Fruit fly (Drosophila melanogaster) whole organism, embryonic: ENCODE results near the gene sip3.
A peak's percentile ranks its signal among the peaks of the same experiment; 100 is the strongest.

Experiments used
- CG1233 ChIP-seq: fragments of 200-800 bp; sonication (Bioruptor generic); optimal IDR thresholded peaks from 4 replicates; lab custom pipeline; 2018; ENCODE audit warnings: missing biosample characterization, mild to moderate bottlenecking, missing genetic modification characterization
- CG13287 ChIP-seq: fragments of 200-800 bp; sonication (Bioruptor generic); IDR thresholded peaks from 2 replicates; pipeline ENCODE4 v1.3.6; 2022; ENCODE audit warnings: missing biosample characterization, missing genetic modification characterization; ENCODE audit not compliant: partially characterized antibody
- CG15696 ChIP-seq: fragments of 200-800 bp; sonication (Bioruptor generic); optimal IDR thresholded peaks from 2 replicates; lab custom pipeline; 2019; ENCODE audit warnings: missing biosample characterization, mild to moderate bottlenecking, missing genetic modification characterization, moderate library complexity
- CG1602 ChIP-seq: fragments of 200-800 bp; sonication (Bioruptor generic); optimal IDR thresholded peaks from 3 replicates; lab custom pipeline; 2016; ENCODE audit warnings: missing biosample characterization, missing genetic modification characterization
- CG18619 ChIP-seq: fragments of 200-800 bp; sonication (Bioruptor generic); optimal IDR thresholded peaks from 3 replicates; lab custom pipeline; 2017; ENCODE audit warnings: missing biosample characterization, mild to moderate bottlenecking, missing genetic modification characterization
- CG2129 ChIP-seq: fragments of 200-800 bp; sonication (Bioruptor generic); IDR thresholded peaks from 2 replicates; pipeline ENCODE4 v1.3.6; 2022; ENCODE audit warnings: missing biosample characterization, missing genetic modification characterization; ENCODE audit not compliant: partially characterized antibody
- CG34376 ChIP-seq: fragments of 200-800 bp; sonication (Bioruptor generic); optimal IDR thresholded peaks from 2 replicates; lab custom pipeline; 2018; ENCODE audit warnings: missing biosample characterization, mild to moderate bottlenecking, missing genetic modification characterization
- CG3847 ChIP-seq: fragments of 200-800 bp; sonication (Bioruptor generic); IDR thresholded peaks from 2 replicates; pipeline ENCODE4 v1.3.6; 2022; ENCODE audit warnings: missing biosample characterization, missing genetic modification characterization
- CG4328 ChIP-seq: fragments of 200-800 bp; sonication (Bioruptor generic); optimal IDR thresholded peaks from 3 replicates; lab custom pipeline; 2017; ENCODE audit warnings: missing biosample characterization, missing genetic modification reagents, missing genetic modification characterization
- CG4820 ChIP-seq: fragments of 200-800 bp; sonication (Bioruptor generic); optimal IDR thresholded peaks from 3 replicates; lab custom pipeline; 2016; ENCODE audit warnings: missing biosample characterization, missing genetic modification characterization
- CG6683 ChIP-seq: fragments of 200-800 bp; sonication (Bioruptor generic); optimal IDR thresholded peaks from 2 replicates; lab custom pipeline; 2017; ENCODE audit warnings: missing biosample characterization, mild to moderate bottlenecking, missing genetic modification characterization, missing genetic modification reagents
- CG6765 ChIP-seq: fragments of 200-800 bp; sonication (Bioruptor generic); optimal IDR thresholded peaks from 3 replicates; lab custom pipeline; 2017; ENCODE audit warnings: missing biosample characterization, mild to moderate bottlenecking, missing genetic modification characterization
- CG6791 ChIP-seq: fragments of 200-800 bp; sonication (Bioruptor generic); IDR thresholded peaks from 3 replicates; pipeline ENCODE4 v1.3.6; 2022; ENCODE audit warnings: missing biosample characterization, missing genetic modification characterization; ENCODE audit not compliant: partially characterized antibody
- CG6813 ChIP-seq: fragments of 200-800 bp; sonication (Bioruptor generic); optimal IDR thresholded peaks from 2 replicates; lab custom pipeline; 2017; ENCODE audit warnings: missing biosample characterization, missing genetic modification characterization, mild to moderate bottlenecking, moderate library complexity, missing genetic modification reagents
- CG7372 ChIP-seq: fragments of 200-800 bp; sonication (Bioruptor generic); IDR thresholded peaks from 2 replicates; pipeline ENCODE4 v1.3.6; 2022; ENCODE audit warnings: missing biosample characterization, missing genetic modification characterization
- CG7839 ChIP-seq: fragments of 200-800 bp; sonication (Bioruptor generic); optimal IDR thresholded peaks from 3 replicates; lab custom pipeline; 2018; ENCODE audit warnings: missing biosample characterization, mild to moderate bottlenecking, missing genetic modification characterization, moderate library complexity
- CG7963 ChIP-seq: fragments of 200-800 bp; sonication (Bioruptor generic); IDR thresholded peaks from 3 replicates; pipeline ENCODE4 v1.3.6; 2022; ENCODE audit warnings: missing biosample characterization, missing genetic modification characterization; ENCODE audit not compliant: partially characterized antibody
- CG7987 ChIP-seq: fragments of 200-800 bp; sonication (Bioruptor generic); optimal IDR thresholded peaks from 2 replicates; lab custom pipeline; 2018; ENCODE audit warnings: missing biosample characterization, mild to moderate bottlenecking, missing genetic modification characterization, moderate library complexity
- Dad ChIP-seq: fragments of 200-800 bp; sonication (Bioruptor generic); optimal IDR thresholded peaks from 3 replicates; lab custom pipeline; 2016; ENCODE audit warnings: missing biosample characterization, missing genetic modification characterization
- Dip3 ChIP-seq: fragments of 200-800 bp; sonication (Bioruptor generic); optimal IDR thresholded peaks from 3 replicates; lab custom pipeline; 2016; ENCODE audit warnings: missing biosample characterization, missing genetic modification characterization
- Ets65A ChIP-seq: fragments of 200-800 bp; sonication (Bioruptor generic); peaks from one replicate; lab custom pipeline; 2016; ENCODE audit warnings: missing biosample characterization, missing genetic modification characterization
- Fer1 ChIP-seq: fragments of 200-800 bp; sonication (Bioruptor generic); optimal IDR thresholded peaks from 2 replicates; lab custom pipeline; 2017; ENCODE audit warnings: missing biosample characterization, mild to moderate bottlenecking, missing genetic modification characterization
- HLH4C ChIP-seq: fragments of 200-800 bp; sonication (Bioruptor generic); IDR thresholded peaks from 3 replicates; pipeline ENCODE4 v1.3.6; 2022; ENCODE audit warnings: missing biosample characterization, missing genetic modification characterization; ENCODE audit not compliant: partially characterized antibody
- MBD-R2 ChIP-seq: fragments of 200-800 bp; sonication (Bioruptor generic); IDR thresholded peaks from 2 replicates; pipeline ENCODE4 v1.3.6; 2022; ENCODE audit warnings: missing biosample characterization, missing genetic modification characterization
- Max ChIP-seq: fragments of 200-800 bp; sonication (Bioruptor generic); optimal IDR thresholded peaks from 2 replicates; lab custom pipeline; 2016; ENCODE audit warnings: missing biosample characterization, mild to moderate bottlenecking, missing genetic modification characterization
- Med ChIP-seq: fragments of 200-800 bp; sonication (Bioruptor generic); peaks from one replicate; lab custom pipeline; 2016; ENCODE audit warnings: missing biosample characterization, missing genetic modification characterization, mild to moderate bottlenecking, inconsistent platforms, moderate library complexity
- Sin3A ChIP-seq: fragments of >200 bp; optimal IDR thresholded peaks from 2 replicates; lab custom pipeline; 2018
- Trl ChIP-seq, 3 experiments: fragments of >200 bp in 2 of 3; fragments of 200-800 bp in 1 of 3; sonication (Bioruptor generic) in 1 of 3; optimal IDR thresholded peaks; 2 replicates in 1 of 3; 3 replicates in 2 of 3; lab custom pipeline; 2016 to 2017; ENCODE audit warnings: missing biosample characterization in 1 of 3, missing genetic modification characterization in 1 of 3
- br ChIP-seq: fragments of >200 bp; optimal IDR thresholded peaks from 2 replicates; lab custom pipeline; 2017
- cad ChIP-seq: fragments of >200 bp; optimal IDR thresholded peaks from 2 replicates; lab custom pipeline; 2017; ENCODE audit warnings: missing biosample characterization, missing genetic modification characterization
- cg ChIP-seq: fragments of 200-800 bp; sonication (Bioruptor generic); optimal IDR thresholded peaks from 3 replicates; lab custom pipeline; 2019; ENCODE audit warnings: missing biosample characterization, mild to moderate bottlenecking, missing genetic modification characterization, moderate library complexity
- da ChIP-seq: fragments of 200-800 bp; sonication (Bioruptor generic); optimal IDR thresholded peaks from 2 replicates; lab custom pipeline; 2016; ENCODE audit warnings: missing biosample characterization, missing genetic modification characterization
- danr ChIP-seq: fragments of 200-800 bp; sonication (Bioruptor generic); IDR thresholded peaks from 2 replicates; pipeline ENCODE4 v1.3.6; 2022; ENCODE audit warnings: missing biosample characterization, missing genetic modification characterization
- dpn ChIP-seq, 2 experiments: fragments of 200-800 bp; sonication (Bioruptor generic); optimal IDR thresholded peaks; 3 replicates each; lab custom pipeline; 2016; ENCODE audit warnings: missing biosample characterization in 2 of 2, missing genetic modification characterization in 2 of 2
- eve ChIP-seq, 2 experiments: fragments of >200 bp; optimal IDR thresholded peaks; 2 replicates each; lab custom pipeline; 2017; ENCODE audit warnings: missing biosample characterization in 2 of 2, missing genetic modification characterization in 2 of 2
- exex ChIP-seq: fragments of 200-800 bp; sonication (Bioruptor generic); optimal IDR thresholded peaks from 4 replicates; lab custom pipeline; 2018; ENCODE audit warnings: missing biosample characterization, mild to moderate bottlenecking, missing genetic modification characterization, moderate library complexity
- gce ChIP-seq: fragments of 200-800 bp; sonication (Bioruptor generic); IDR thresholded peaks from 3 replicates; pipeline ENCODE4 v1.3.6; 2022; ENCODE audit warnings: missing biosample characterization, missing genetic modification characterization
- hkb ChIP-seq, 2 experiments: fragments of 200-800 bp in 1 of 2; fragments of >200 bp in 1 of 2; sonication (Bioruptor generic) in 1 of 2; IDR thresholded peaks in 1 of 2; optimal IDR thresholded peaks in 1 of 2; 2 replicates each; pipeline versions ENCODE4 v1.3.6 to Lab custom; 2017 to 2022; ENCODE audit warnings: missing biosample characterization in 1 of 2, missing genetic modification characterization in 1 of 2
- mam ChIP-seq: fragments of 200-800 bp; sonication (Bioruptor generic); optimal IDR thresholded peaks from 3 replicates; lab custom pipeline; 2016; ENCODE audit warnings: missing biosample characterization, missing genetic modification characterization
- nerfin-1 ChIP-seq: fragments of 200-800 bp; sonication (Bioruptor generic); optimal IDR thresholded peaks from 3 replicates; lab custom pipeline; 2019; ENCODE audit warnings: missing biosample characterization, mild to moderate bottlenecking, missing genetic modification characterization, moderate library complexity
- nom ChIP-seq: fragments of 200-800 bp; sonication (Bioruptor generic); optimal IDR thresholded peaks from 2 replicates; lab custom pipeline; 2017; ENCODE audit warnings: missing biosample characterization, missing genetic modification characterization, mild to moderate bottlenecking, moderate library complexity, missing genetic modification reagents
- onecut ChIP-seq: fragments of 200-800 bp; sonication (Bioruptor generic); IDR thresholded peaks from 2 replicates; pipeline ENCODE4 v1.3.6; 2022; ENCODE audit warnings: missing biosample characterization, missing genetic modification characterization
- otp ChIP-seq: fragments of 200-800 bp; sonication (Bioruptor generic); IDR thresholded peaks from 3 replicates; pipeline ENCODE4, ENCODE4 v1.3.6; 2022; ENCODE audit warnings: missing biosample characterization, missing genetic modification characterization
- tin ChIP-seq: fragments of 200-800 bp; sonication (Bioruptor generic); optimal IDR thresholded peaks from 3 replicates; lab custom pipeline; 2016; ENCODE audit warnings: missing biosample characterization, missing genetic modification characterization
- zfh1 ChIP-seq: fragments of 200-800 bp; sonication (Bioruptor generic); IDR thresholded peaks from 3 replicates; pipeline ENCODE4 v1.3.6; 2022; ENCODE audit warnings: missing biosample characterization, missing genetic modification characterization
- zfh2 ChIP-seq: fragments of 200-800 bp; sonication (Bioruptor generic); optimal IDR thresholded peaks from 2 replicates; lab custom pipeline; 2016; ENCODE audit warnings: missing biosample characterization, missing genetic modification characterization

The sip3 gene

DNA sequence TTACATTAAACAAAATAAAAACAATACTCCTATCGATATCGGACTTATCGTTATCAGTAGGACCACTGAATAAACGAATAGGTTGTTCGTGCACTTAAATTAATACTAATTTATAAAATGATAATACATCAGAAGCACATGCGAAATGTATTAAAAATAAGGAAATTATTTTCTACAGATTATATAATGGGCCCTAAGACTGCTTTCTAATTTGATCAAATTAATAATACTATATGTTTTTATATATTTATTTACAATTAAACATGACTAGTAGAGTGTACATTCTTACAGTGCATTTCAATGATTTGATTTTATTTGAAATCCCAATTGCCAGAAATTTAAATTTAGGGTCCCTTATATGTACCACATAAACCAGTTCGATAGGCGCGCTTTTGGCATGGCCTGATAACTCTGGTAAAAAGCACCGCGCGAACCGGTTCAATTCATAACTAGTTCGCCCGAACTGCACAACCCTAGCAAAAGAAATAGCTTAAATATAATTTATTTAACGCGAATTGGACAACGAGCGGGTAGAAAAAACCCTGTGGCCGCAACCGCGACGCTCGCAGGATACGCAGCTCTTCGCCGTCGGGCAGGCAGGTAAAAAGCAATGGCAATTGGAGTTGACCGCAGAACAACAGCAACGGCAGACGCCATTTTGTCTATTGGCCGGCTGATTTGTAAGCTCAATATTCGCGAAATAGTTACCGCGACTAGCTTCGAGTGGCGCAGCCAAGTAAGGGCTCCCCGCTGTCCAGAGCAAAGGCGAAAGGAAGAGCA lies 4.8 kb downstream of the sip3 start, which contains the start of the genes CG2126 and faf (continued):
- TF ChIP-seq Ets65A (GFP tag; lab: Kevin White, UChicago) (peak; percentile 82), CG4328 (GFP tag; lab: Kevin White, UChicago) (peak; percentile 73), tin (GFP tag; lab: Kevin White, UChicago) (peak; percentile 82), HLH4C (GFP tag; lab: Robert Waterston, UW) (peak; percentile 62; the same call in 2 of the 3 replicates), br (lab: Kevin White, UChicago) (no peak), CG1233 (GFP tag; lab: Kevin White, UChicago) (peak; percentile 71), CG6683 (GFP tag; lab: Kevin White, UChicago) (peak; percentile 56), CG1602 (peak; percentile 72), da (GFP tag; lab: Kevin White, UChicago) (no peak), MBD-R2 (peak; percentile 29), CG15696 (tag; lab: Kevin White, UChicago) (peak; percentile 73), dpn (GFP tag; optimal IDR thresholded peaks at IDR 0.05; lab: Kevin White, UChicago) (peak; percentile 64 to 85), zfh1 (peak; percentile 72; the same call in 2 of the 3 replicates), CG7372 (peak; percentile 57; the same call in 1 of the 2 replicates), Dip3 (peak; percentile 61), Dad (GFP tag; lab: Kevin White, UChicago) (peak; percentile 5), exex (tag; lab: Kevin White, UChicago) (peak; percentile 53), eve (GFP tag; optimal IDR thresholded peaks at IDR 0.05; lab: Kevin White, UChicago) (no peak), gce (GFP tag; lab: Robert Waterston, UW) (no peak), CG3847 (GFP tag; lab: Robert Waterston, UW) (peak; percentile 71), zfh2 (GFP tag; lab: Kevin White, UChicago) (peak; percentile 53), CG4820 (peak; percentile 61), danr (GFP tag; lab: Robert Waterston, UW) (peak; percentile 61; the same call in 1 of the 2 replicates), nom (GFP tag; lab: Kevin White, UChicago) (peak; percentile 13), CG2129 (GFP tag; lab: Robert Waterston, UW) (peak; percentile 16; the same call in 1 of the 2 replicates)

DNA sequence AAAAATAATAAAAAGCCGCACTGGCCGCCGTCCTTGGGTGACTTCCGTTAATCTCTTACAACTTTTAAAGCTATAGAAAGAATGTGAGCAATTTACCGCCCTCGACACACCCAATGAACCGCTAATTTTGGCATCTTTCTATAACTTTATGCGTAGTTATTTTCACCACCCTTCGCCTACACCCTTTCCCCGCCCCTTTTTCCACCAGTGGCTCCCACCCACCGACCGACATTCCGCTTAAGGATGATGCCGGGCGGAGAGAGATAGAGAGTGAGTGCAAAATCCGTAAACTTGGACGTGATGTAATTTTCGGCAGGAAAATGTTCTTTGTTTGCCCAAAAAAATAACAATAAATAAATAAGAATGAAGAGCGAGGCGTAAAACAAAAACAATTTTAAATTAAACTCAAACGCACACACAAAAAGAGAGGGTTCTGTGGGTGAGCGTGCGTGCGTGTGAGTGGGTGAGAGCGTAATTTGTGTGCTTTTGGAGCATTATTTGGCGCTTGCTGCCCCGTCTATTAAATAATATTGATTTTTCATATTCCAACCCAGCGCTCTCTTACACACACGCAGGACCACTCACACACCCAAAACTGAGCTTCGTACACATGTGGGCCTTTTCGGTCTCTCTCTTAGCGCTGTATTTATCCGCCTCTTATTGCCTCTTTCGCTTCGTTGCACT lies 5.6 kb downstream of the sip3 start:
- TF ChIP-seq CG13287 (GFP tag; lab: Robert Waterston, UW) (peak; percentile 33; the same call in 1 of the 2 replicates), exex (tag; lab: Kevin White, UChicago) (peak; percentile 45), nerfin-1 (tag; lab: Kevin White, UChicago) (peak; percentile 55), Trl (optimal IDR thresholded peaks at IDR 0.05; lab: Kevin White, UChicago) (peak; percentile 70 to 95), Trl (GFP tag; optimal IDR thresholded peaks at IDR 0.05; lab: Kevin White, UChicago) (no peak), CG7987 (GFP tag; lab: Kevin White, UChicago) (no peak), Sin3A (lab: Kevin White, UChicago) (no peak), CG18619 (GFP tag; lab: Kevin White, UChicago) (no peak), cad (no peak), otp (GFP tag; lab: Robert Waterston, UW) (no peak), CG6765 (peak; percentile 21), CG7963 (GFP tag; lab: Robert Waterston, UW) (no peak), MBD-R2 (peak; percentile 49; the same call in 1 of the 2 replicates), Max (GFP tag; lab: Kevin White, UChicago) (no peak), CG7839 (tag; lab: Kevin White, UChicago) (no peak), CG34376 (GFP tag; lab: Kevin White, UChicago) (peak; percentile 38), CG6791 (GFP tag; lab: Robert Waterston, UW) (no peak), Med (GFP tag; lab: Kevin White, UChicago) (peak; percentile 83), mam (GFP tag; lab: Kevin White, UChicago) (no peak), hkb (optimal IDR thresholded peaks at IDR 0.05; lab: Kevin White, UChicago) (no peak), hkb (GFP tag; IDR thresholded peaks at IDR 0.05; lab: Robert Waterston, UW) (peak; percentile 11; the same call in 1 of the 2 replicates), Fer1 (peak; percentile 61), onecut (GFP tag; lab: Robert Waterston, UW) (peak; percentile 99), cg (GFP tag; lab: Kevin White, UChicago) (peak; percentile 79), CG6813 (GFP tag; lab: Kevin White, UChicago) (peak; percentile 12)
